Fruit fly (Drosophila melanogaster) whole organism, embryonic: ENCODE measurements around the gene Arfip.

Source experiments
- Mes4 ChIP-seq: fragments of 200-800 bp; sonication (Bioruptor generic); optimal IDR thresholded peaks from 2 replicates; lab custom pipeline; 2016; ENCODE audit warnings: missing biosample characterization, missing genetic modification characterization
- h ChIP-seq: fragments of >200 bp; optimal IDR thresholded peaks from 2 replicates; lab custom pipeline; 2017
- tll ChIP-seq, 2 experiments: fragments of 200-800 bp in 1 of 2; fragments of >200 bp in 1 of 2; sonication (Bioruptor generic) in 1 of 2; optimal IDR thresholded peaks; 2 replicates each; lab custom pipeline; 2017 to 2019; ENCODE audit warnings: missing biosample characterization in 2 of 2, missing genetic modification characterization in 2 of 2, mild to moderate bottlenecking in 1 of 2, moderate library complexity in 1 of 2

DNA sequence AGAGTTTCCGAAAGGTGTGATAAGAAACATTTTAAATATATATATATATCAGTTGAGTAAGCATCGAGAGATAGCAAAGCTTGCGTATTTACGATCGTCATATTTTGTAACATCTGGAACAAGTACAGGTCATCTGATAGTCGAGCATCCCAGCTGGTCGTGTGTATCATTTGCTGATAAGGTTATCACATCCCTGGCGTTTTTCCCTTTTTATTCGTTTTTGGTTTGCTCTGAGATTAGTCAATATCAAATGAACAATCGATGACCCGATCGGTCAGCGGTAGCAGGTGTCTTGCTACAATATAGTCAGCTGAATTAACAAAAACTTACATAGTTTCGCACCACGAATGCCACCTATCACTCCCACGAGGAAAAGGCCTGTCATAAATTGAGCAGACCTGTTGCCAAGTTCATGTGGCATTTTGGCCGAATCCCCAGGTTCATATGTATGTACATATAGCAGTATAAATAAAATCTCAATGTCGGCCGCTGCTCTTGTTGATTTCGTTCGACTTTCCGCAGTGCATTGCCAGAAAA lies 33.9 kb downstream of the Arfip start:
- TF ChIP-seq h (lab: Kevin White, UChicago) (no peak), tll (GFP tag; optimal IDR thresholded peaks at IDR 0.05; lab: Kevin White, UChicago) (no peak), Mes4 (GFP tag; lab: Kevin White, UChicago) (no peak)
